Worm (Caenorhabditis elegans) whole organism, L4/young adult: ENCODE results near the gene idpp-6.

Source experiments
- dao-5 ChIP-seq: sonication (generic microtip); optimal IDR thresholded peaks from 2 replicates; lab custom pipeline; 2016; ENCODE audit warnings: missing genotype, missing genetic modification characterization, moderate library complexity, missing compliant biosample characterization
- him-1 ChIP-seq: sonication (generic microtip); optimal IDR thresholded peaks from 2 replicates; lab custom pipeline; 2016; ENCODE audit warnings: missing genotype, missing genetic modification reagents, missing genetic modification characterization, missing compliant biosample characterization

- TF ChIP-seq him-1 (tag; lab: Kevin White, UChicago): no peak
- no peak for TF ChIP-seq dao-5 (tag; lab: Kevin White, UChicago)
Observed at ce11 chrX:6778014-6778413, 4.9 kb upstream of the idpp-6 start, which contains the start of gene irk-1.
